Worm (Caenorhabditis elegans) whole organism, L2 larva: ENCODE measurements around the gene T19C3.3.

Experiments used
- nhr-237 ChIP-seq: fragments of 150-350 bp; optimal IDR thresholded peaks from 2 replicates; lab custom pipeline; 2014; ENCODE audit warnings: missing biosample characterization, missing genetic modification characterization
- ztf-4 ChIP-seq: fragments of 150-350 bp; optimal IDR thresholded peaks from 2 replicates; lab custom pipeline; 2014; ENCODE audit warnings: missing biosample characterization, missing genetic modification characterization

- TF ChIP-seq ztf-4 (tag; lab: Kevin White, UChicago) = no peak
- TF ChIP-seq nhr-237 (tag; lab: Kevin White, UChicago) = no peak
These were observed 24.0 kb upstream of the T19C3.3 start, which contains the start of gene sbds-1 for ce11 chrIII:638319-638718.
